Worm (Caenorhabditis elegans): Measurements from ENCODE around the gene tdo-2.

ce11 chrIII:5930659-5931058 is 10.9 kb upstream of the tdo-2 start:
- TF ChIP-seq efl-3 (GFP tag; optimal IDR thresholded peaks at IDR 0.05) = no peak
- TF ChIP-seq ztf-4 (tag; optimal IDR thresholded peaks at IDR 0.05) = no peak
- no peak for TF ChIP-seq nhr-28 (tag; optimal IDR thresholded peaks at IDR 0.05)
- no peak for TF ChIP-seq nhr-12 (tag; optimal IDR thresholded peaks at IDR 0.05)
- TF ChIP-seq unc-62 (GFP tag; optimal IDR thresholded peaks at IDR 0.05) = no peak
- TF ChIP-seq nhr-237 (tag; optimal IDR thresholded peaks at IDR 0.05) = no peak
- TF ChIP-seq ama-1 (optimal IDR thresholded peaks at IDR 0.05) = no peak

Data from whole organism, L1 larva.